Worm (Caenorhabditis elegans) whole organism, L3 larva: ENCODE results near the gene rpac-19.

ENCODE experiments used
- R02D3.7 ChIP-seq: fragments of 150-350 bp; optimal IDR thresholded peaks from 2 replicates; lab custom pipeline; 2014; ENCODE audit warnings: missing biosample characterization, missing genetic modification characterization
- ZK546.5 ChIP-seq: sonication (generic microtip); optimal IDR thresholded peaks from 2 replicates; lab custom pipeline; 2017; ENCODE audit warnings: missing biosample characterization, missing genetic modification characterization
- aly-2 ChIP-seq: fragments of 150-350 bp; optimal IDR thresholded peaks from 2 replicates; lab custom pipeline; 2014; ENCODE audit warnings: missing biosample characterization, missing genetic modification characterization
- ama-1 ChIP-seq: fragments of 150-350 bp; optimal IDR thresholded peaks from 2 replicates; lab custom pipeline; 2018
- ceh-16 ChIP-seq: sonication (generic microtip); optimal IDR thresholded peaks from 2 replicates; lab custom pipeline; 2017; ENCODE audit warnings: missing biosample characterization, missing genetic modification characterization
- ceh-82 ChIP-seq: fragments of 150-350 bp; optimal IDR thresholded peaks from 2 replicates; lab custom pipeline; 2014; ENCODE audit warnings: missing biosample characterization, missing genetic modification characterization
- ceh-9 ChIP-seq: sonication (generic microtip); optimal IDR thresholded peaks from 2 replicates; lab custom pipeline; 2018; ENCODE audit warnings: missing biosample characterization, missing genetic modification characterization
- daf-12 ChIP-seq: fragments of 150-350 bp; optimal IDR thresholded peaks from 2 replicates; lab custom pipeline; 2014; ENCODE audit warnings: missing biosample characterization, missing genetic modification reagents, missing genetic modification characterization
- egl-27 ChIP-seq: sonication (generic microtip); optimal IDR thresholded peaks from 4 replicates; lab custom pipeline; 2017; ENCODE audit warnings: missing biosample characterization, missing genetic modification reagents, missing genetic modification characterization
- egl-5 ChIP-seq: fragments of 150-350 bp; optimal IDR thresholded peaks from 2 replicates; lab custom pipeline; 2017; ENCODE audit warnings: missing biosample characterization, missing genetic modification reagents, missing genetic modification characterization, inconsistent platforms
- elt-2 ChIP-seq: sonication (generic microtip); optimal IDR thresholded peaks from 2 replicates; lab custom pipeline; 2016; ENCODE audit warnings: missing genetic modification reagents, mild to moderate bottlenecking, missing genetic modification characterization, missing compliant biosample characterization
- elt-3 ChIP-seq, 3 experiments: fragments of 150-350 bp in 1 of 3; sonication (generic microtip) in 2 of 3; optimal IDR thresholded peaks; 2 replicates in 2 of 3; 4 replicates in 1 of 3; lab custom pipeline; 2014 to 2017; ENCODE audit warnings: missing biosample characterization in 3 of 3, missing genetic modification characterization in 3 of 3
- eor-1 ChIP-seq, 2 experiments: fragments of 150-350 bp; optimal IDR thresholded peaks; 2 replicates each; lab custom pipeline; 2014 to 2018; ENCODE audit warnings: missing biosample characterization in 2 of 2, missing genetic modification characterization in 2 of 2
- fkh-10 ChIP-seq: sonication (generic microtip); optimal IDR thresholded peaks from 2 replicates; lab custom pipeline; 2017; ENCODE audit warnings: missing biosample characterization, missing genetic modification reagents, missing genetic modification characterization
- fkh-2 ChIP-seq: fragments of 150-350 bp; optimal IDR thresholded peaks from 2 replicates; lab custom pipeline; 2014; ENCODE audit warnings: missing biosample characterization, missing genetic modification reagents, missing genetic modification characterization
- fos-1 ChIP-seq: fragments of 150-350 bp; optimal IDR thresholded peaks from 2 replicates; lab custom pipeline; 2014; ENCODE audit warnings: missing biosample characterization, missing genetic modification characterization
- hmg-11 ChIP-seq: sonication (generic microtip); optimal IDR thresholded peaks from 2 replicates; lab custom pipeline; 2016; ENCODE audit warnings: missing genetic modification characterization, missing compliant biosample characterization
- jun-1 ChIP-seq: fragments of 150-350 bp; optimal IDR thresholded peaks from 2 replicates; lab custom pipeline; 2014; ENCODE audit warnings: missing biosample characterization, missing genetic modification reagents, missing genetic modification characterization
- lin-15B ChIP-seq: fragments of 150-350 bp; optimal IDR thresholded peaks from 2 replicates; lab custom pipeline; 2014; ENCODE audit warnings: missing biosample characterization, missing genetic modification characterization
- lin-39 ChIP-seq: fragments of 150-350 bp; optimal IDR thresholded peaks from 2 replicates; lab custom pipeline; 2018; ENCODE audit warnings: missing biosample characterization, missing genetic modification reagents, missing genetic modification characterization
- lsy-12 ChIP-seq: sonication (generic microtip); optimal IDR thresholded peaks from 2 replicates; lab custom pipeline; 2016; ENCODE audit warnings: mild to moderate bottlenecking, missing genetic modification characterization, missing compliant biosample characterization
- mdl-1 ChIP-seq: fragments of 150-350 bp; optimal IDR thresholded peaks from 2 replicates; lab custom pipeline; 2014; ENCODE audit warnings: missing biosample characterization, missing genetic modification characterization
- mml-1 ChIP-seq: fragments of 150-350 bp; sonication (generic microtip); optimal IDR thresholded peaks from 3 replicates; lab custom pipeline; 2014; ENCODE audit warnings: missing biosample characterization, missing genetic modification characterization
- nfya-1 ChIP-seq: sonication (generic microtip); optimal IDR thresholded peaks from 2 replicates; lab custom pipeline; 2017; ENCODE audit warnings: missing genetic modification characterization, mild to moderate bottlenecking, missing compliant biosample characterization, antibody characterized with exemption, moderate library complexity; ENCODE audit not compliant: insufficient read depth
- nhr-11 ChIP-seq: fragments of 150-350 bp; optimal IDR thresholded peaks from 2 replicates; lab custom pipeline; 2014; ENCODE audit warnings: missing biosample characterization, missing genetic modification characterization
- nhr-12 ChIP-seq: fragments of 150-350 bp; optimal IDR thresholded peaks from 2 replicates; lab custom pipeline; 2014; ENCODE audit warnings: missing biosample characterization, missing genetic modification characterization
- nhr-23 ChIP-seq: fragments of 150-350 bp; optimal IDR thresholded peaks from 2 replicates; lab custom pipeline; 2014; ENCODE audit warnings: missing biosample characterization, missing genetic modification reagents, missing genetic modification characterization
- nhr-237 ChIP-seq: fragments of 150-350 bp; optimal IDR thresholded peaks from 2 replicates; lab custom pipeline; 2014; ENCODE audit warnings: missing biosample characterization, missing genetic modification characterization
- nhr-25 ChIP-seq: sonication (generic microtip); optimal IDR thresholded peaks from 2 replicates; lab custom pipeline; 2017; ENCODE audit warnings: missing biosample characterization, missing genetic modification characterization
- nhr-28 ChIP-seq: fragments of 150-350 bp; optimal IDR thresholded peaks from 2 replicates; lab custom pipeline; 2014; ENCODE audit warnings: missing biosample characterization, missing genetic modification characterization
- nhr-43 ChIP-seq: sonication (generic microtip); optimal IDR thresholded peaks from 2 replicates; lab custom pipeline; 2016; ENCODE audit warnings: mild to moderate bottlenecking, missing genetic modification characterization, missing compliant biosample characterization; ENCODE audit not compliant: poor library complexity, severe bottlenecking
- nhr-67 ChIP-seq: fragments of 150-350 bp; optimal IDR thresholded peaks from 2 replicates; lab custom pipeline; 2014; ENCODE audit warnings: missing biosample characterization, missing genetic modification characterization
- nhr-77 ChIP-seq: fragments of 150-350 bp; optimal IDR thresholded peaks from 2 replicates; lab custom pipeline; 2014; ENCODE audit warnings: missing biosample characterization, missing genetic modification characterization
- pha-4 ChIP-seq: fragments of 150-350 bp; optimal IDR thresholded peaks from 2 replicates; lab custom pipeline; 2014; ENCODE audit warnings: missing biosample characterization, missing genetic modification reagents, missing genetic modification characterization
- pqm-1 ChIP-seq: fragments of 150-350 bp; optimal IDR thresholded peaks from 2 replicates; lab custom pipeline; 2017; ENCODE audit warnings: missing biosample characterization, missing genetic modification characterization, inconsistent platforms
- sea-2 ChIP-seq: fragments of 150-350 bp; sonication (generic microtip); optimal IDR thresholded peaks from 4 replicates; lab custom pipeline; 2014; ENCODE audit warnings: missing biosample characterization, missing genetic modification reagents, missing genetic modification characterization
- skn-1 ChIP-seq: fragments of 150-350 bp; optimal IDR thresholded peaks from 2 replicates; lab custom pipeline; 2014; ENCODE audit warnings: missing biosample characterization, missing genetic modification characterization
- unc-39 ChIP-seq: sonication (generic microtip); optimal IDR thresholded peaks from 4 replicates; lab custom pipeline; 2017; ENCODE audit warnings: missing biosample characterization, missing genetic modification characterization
- unc-62 ChIP-seq: fragments of 150-350 bp; sonication (generic microtip); optimal IDR thresholded peaks from 4 replicates; lab custom pipeline; 2014; ENCODE audit warnings: missing biosample characterization, missing genetic modification reagents, missing genetic modification characterization
- ztf-11 ChIP-seq: fragments of 150-350 bp; optimal IDR thresholded peaks from 2 replicates; lab custom pipeline; 2014; ENCODE audit warnings: missing biosample characterization, missing genetic modification characterization
- ztf-4 ChIP-seq: fragments of 150-350 bp; optimal IDR thresholded peaks from 2 replicates; lab custom pipeline; 2014; ENCODE audit warnings: missing biosample characterization, missing genetic modification characterization

Gene rpac-19

ce11 chrIII:9666668-9667067 lies 37.0 kb upstream of the rpac-19 start:
- peak; percentile 5 for TF ChIP-seq nhr-23 (tag; lab: Kevin White, UChicago)
- peak; percentile 77 for TF ChIP-seq pha-4 (tag; lab: Kevin White, UChicago)
- TF ChIP-seq unc-39 (tag; lab: Kevin White, UChicago) = no peak
- TF ChIP-seq fos-1 (tag; lab: Kevin White, UChicago) = no peak
- TF ChIP-seq fkh-2 (tag; lab: Kevin White, UChicago) = no peak
- TF ChIP-seq nhr-25 (tag; lab: Kevin White, UChicago) = peak; percentile 19
- no peak for TF ChIP-seq daf-12
- TF ChIP-seq lsy-12 = no peak
- TF ChIP-seq nhr-11 (tag; lab: Kevin White, UChicago) = no peak
- peak; percentile 14 for TF ChIP-seq nfya-1 (tag; lab: Kevin White, UChicago)
- no peak for TF ChIP-seq mdl-1 (tag; lab: Kevin White, UChicago)

- TF ChIP-seq nfya-1 (tag; lab: Kevin White, UChicago) (no peak), nhr-12 (tag; lab: Kevin White, UChicago) (no peak), nhr-25 (tag; lab: Kevin White, UChicago) (peak; percentile 64), nhr-77 (tag; lab: Kevin White, UChicago) (no peak), eor-1 (tag; optimal IDR thresholded peaks at IDR 0.05; lab: Kevin White, UChicago) (no peak), pha-4 (tag; lab: Kevin White, UChicago) (peak; percentile 13), nhr-23 (tag; lab: Kevin White, UChicago) (peak; percentile 67), jun-1 (tag; lab: Kevin White, UChicago) (no peak), lsy-12 (no peak), nhr-28 (tag; lab: Kevin White, UChicago) (no peak), sea-2 (no peak), nhr-67 (tag; lab: Kevin White, UChicago) (no peak), fos-1 (tag; lab: Kevin White, UChicago) (no peak), nhr-237 (tag; lab: Kevin White, UChicago) (no peak)
Observed at ce11 chrIII:9666239-9666638, 36.6 kb upstream of the rpac-19 start.

- peak; percentile 62 for TF ChIP-seq lin-39 (tag; lab: Kevin White, UChicago)
- TF ChIP-seq egl-5 (tag; lab: Kevin White, UChicago) = peak; percentile 45
- TF ChIP-seq ama-1 = no peak
- TF ChIP-seq sea-2 = no peak
- TF ChIP-seq nhr-77 (tag; lab: Kevin White, UChicago) = no peak
- peak; percentile 14 for TF ChIP-seq mdl-1 (tag; lab: Kevin White, UChicago)
- TF ChIP-seq lsy-12 = peak; percentile 5
- TF ChIP-seq unc-62 (GFP tag; lab: Kevin White, UChicago) = peak; percentile 57
- TF ChIP-seq pqm-1 = peak; percentile 80
- peak; percentile 42 for TF ChIP-seq nhr-43
- no peak for TF ChIP-seq aly-2 (tag; lab: Kevin White, UChicago)
- TF ChIP-seq hmg-11 = peak; percentile 26
- TF ChIP-seq ZK546.5 (tag; lab: Kevin White, UChicago) = no peak
- TF ChIP-seq eor-1 (tag; optimal IDR thresholded peaks at IDR 0.05; lab: Kevin White, UChicago) = no peak
- TF ChIP-seq nhr-28 (tag; lab: Kevin White, UChicago) = no peak
- no peak for TF ChIP-seq ceh-9 (tag; lab: Kevin White, UChicago)
- TF ChIP-seq elt-3 (tag; optimal IDR thresholded peaks at IDR 0.05; lab: Kevin White, UChicago) = no peak
- TF ChIP-seq unc-39 (tag; lab: Kevin White, UChicago) = no peak
- peak; percentile 45 for TF ChIP-seq nhr-25 (tag; lab: Kevin White, UChicago)
- no peak for TF ChIP-seq ceh-82 (tag; lab: Kevin White, UChicago)
- peak; percentile 9 for TF ChIP-seq nhr-23 (tag; lab: Kevin White, UChicago)
- TF ChIP-seq jun-1 (tag; lab: Kevin White, UChicago) = no peak
- no peak for TF ChIP-seq skn-1
- TF ChIP-seq fkh-10 (GFP tag; lab: Kevin White, UChicago) = peak; percentile 41
- no peak for TF ChIP-seq egl-27 (tag; lab: Kevin White, UChicago)
- no peak for TF ChIP-seq daf-12
- peak; percentile 38 for TF ChIP-seq lin-15B (tag; lab: Kevin White, UChicago)
- peak; percentile 85 for TF ChIP-seq elt-2 (tag; lab: Kevin White, UChicago)
- no peak for TF ChIP-seq ztf-4
- no peak for TF ChIP-seq ztf-11 (tag; lab: Kevin White, UChicago)
- no peak for TF ChIP-seq pha-4 (tag; lab: Kevin White, UChicago)
- TF ChIP-seq fkh-2 (tag; lab: Kevin White, UChicago) = no peak
- TF ChIP-seq ceh-16 (tag; lab: Kevin White, UChicago) = no peak
- peak; percentile 64 for TF ChIP-seq nfya-1 (tag; lab: Kevin White, UChicago)
- TF ChIP-seq R02D3.7 (tag; lab: Kevin White, UChicago) = peak; percentile 4
- TF ChIP-seq mml-1 (tag; lab: Kevin White, UChicago) = no peak
Observed at ce11 chrIII:9665490-9666179, 36.0 kb upstream of the rpac-19 start.
